Worm (Caenorhabditis elegans) whole organism, early embryonic: Measurements from ENCODE around the gene sahd-1.

Experiments
- B0310.2 ChIP-seq: sonication (generic microtip); optimal IDR thresholded peaks from 2 replicates; lab custom pipeline; 2016; ENCODE audit warnings: mild to moderate bottlenecking, missing genetic modification characterization, missing compliant biosample characterization
- aly-1 ChIP-seq: sonication (generic microtip); optimal IDR thresholded peaks from 2 replicates; lab custom pipeline; 2016; ENCODE audit warnings: missing genetic modification characterization, missing compliant biosample characterization
- ama-1 ChIP-seq: fragments of 150-350 bp; optimal IDR thresholded peaks from 2 replicates; lab custom pipeline; 2014
- ceh-13 ChIP-seq: fragments of 200-800 bp; sonication (Bioruptor generic); optimal IDR thresholded peaks from 2 replicates; lab custom pipeline; 2018; ENCODE audit warnings: mild to moderate bottlenecking, missing genetic modification characterization, missing compliant biosample characterization
- flt-1 ChIP-seq: fragments of 200-800 bp; sonication (Bioruptor generic); IDR thresholded peaks from 2 replicates; pipeline ENCODE4 v1.3.6; 2022; ENCODE audit warnings: missing genetic modification characterization, missing compliant biosample characterization
- hmg-4 ChIP-seq: fragments of 200-800 bp; sonication (Bioruptor generic); optimal IDR thresholded peaks from 2 replicates; lab custom pipeline; 2018; ENCODE audit warnings: mild to moderate bottlenecking, missing genetic modification characterization, missing compliant biosample characterization
- scrt-1 ChIP-seq: fragments of 200-800 bp; sonication (Bioruptor generic); IDR thresholded peaks from 2 replicates; pipeline ENCODE4 v1.3.6; 2022; ENCODE audit warnings: missing genetic modification characterization, missing compliant biosample characterization
- tbx-11 ChIP-seq: fragments of 200-800 bp; sonication (Bioruptor generic); IDR thresholded peaks from 2 replicates; pipeline ENCODE4 v1.3.6; 2022; ENCODE audit warnings: missing genetic modification characterization, missing compliant biosample characterization

ce11 chrII:5543476-5544144 is 28.9 kb upstream of the sahd-1 start:
- peak; percentile 85 for TF ChIP-seq tbx-11 (GFP tag; lab: Robert Waterston, UW)
- TF ChIP-seq flt-1 (GFP tag; lab: Robert Waterston, UW), result peak; percentile 60; the same call in 1 of the 2 replicates
- peak; percentile 78 for TF ChIP-seq scrt-1 (GFP tag; lab: Robert Waterston, UW)
- TF ChIP-seq ama-1 (lab: Kevin White, UChicago), result peak; percentile 100
- TF ChIP-seq aly-1 (tag; lab: Kevin White, UChicago), result no peak
- peak; percentile 30 for TF ChIP-seq ceh-13 (GFP tag; lab: Kevin White, UChicago)
- peak; percentile 91 for TF ChIP-seq B0310.2 (tag; lab: Kevin White, UChicago)
- TF ChIP-seq hmg-4, result peak; percentile 90
